Worm (Caenorhabditis elegans) whole organism, late embryonic: Measurements from ENCODE around the gene tgn-38.

ENCODE experiments used
- F13H6.1 ChIP-seq: sonication (generic microtip); optimal IDR thresholded peaks from 2 replicates; lab custom pipeline; 2016; ENCODE audit warnings: missing genetic modification characterization, missing compliant biosample characterization
- T23F11.4 ChIP-seq: fragments of 200-800 bp; sonication (Bioruptor generic); optimal IDR thresholded peaks from 2 replicates; lab custom pipeline; 2018; ENCODE audit warnings: mild to moderate bottlenecking, missing genetic modification characterization, missing compliant biosample characterization
- Y22D7AL.16 ChIP-seq: sonication (generic microtip); optimal IDR thresholded peaks from 2 replicates; lab custom pipeline; 2016; ENCODE audit warnings: missing genetic modification characterization, missing compliant biosample characterization
- ahr-1 ChIP-seq: sonication (generic microtip); optimal IDR thresholded peaks from 2 replicates; lab custom pipeline; 2016; ENCODE audit warnings: missing genetic modification characterization, missing compliant biosample characterization
- ama-1 ChIP-seq: fragments of 150-350 bp; optimal IDR thresholded peaks from 2 replicates; lab custom pipeline; 2014
- ceh-19 ChIP-seq: fragments of 200-800 bp; sonication (Bioruptor generic); optimal IDR thresholded peaks from 2 replicates; lab custom pipeline; 2018; ENCODE audit warnings: mild to moderate bottlenecking, missing genetic modification characterization, missing compliant biosample characterization
- ceh-2 ChIP-seq: sonication (generic microtip); optimal IDR thresholded peaks from 2 replicates; lab custom pipeline; 2016; ENCODE audit warnings: missing genotype, missing genetic modification characterization, missing compliant biosample characterization
- ceh-22 ChIP-seq: sonication (generic microtip); optimal IDR thresholded peaks from 2 replicates; lab custom pipeline; 2017; ENCODE audit warnings: missing biosample characterization, missing genetic modification characterization
- ceh-30 ChIP-seq: fragments of 150-350 bp; optimal IDR thresholded peaks from 2 replicates; lab custom pipeline; 2014; ENCODE audit warnings: missing biosample characterization, missing genetic modification characterization
- ceh-31 ChIP-seq: sonication (generic microtip); optimal IDR thresholded peaks from 2 replicates; lab custom pipeline; 2016; ENCODE audit warnings: missing genetic modification characterization, missing compliant biosample characterization
- ceh-45 ChIP-seq: fragments of 200-800 bp; sonication (Bioruptor generic); IDR thresholded peaks from 2 replicates; pipeline ENCODE4 v1.3.6; 2022; ENCODE audit warnings: missing genetic modification reagents, missing genetic modification characterization, missing compliant biosample characterization
- ceh-48 ChIP-seq: sonication (generic microtip); optimal IDR thresholded peaks from 2 replicates; lab custom pipeline; 2016; ENCODE audit warnings: missing genetic modification characterization, inconsistent platforms, missing compliant biosample characterization
- ceh-6 ChIP-seq: fragments of 200-800 bp; sonication (Bioruptor generic); optimal IDR thresholded peaks from 2 replicates; lab custom pipeline; 2018; ENCODE audit warnings: mild to moderate bottlenecking, missing genetic modification characterization, missing compliant biosample characterization
- ceh-9 ChIP-seq: sonication (generic microtip); optimal IDR thresholded peaks from 2 replicates; lab custom pipeline; 2016; ENCODE audit warnings: mild to moderate bottlenecking, missing genetic modification characterization, inconsistent platforms, missing compliant biosample characterization
- che-1 ChIP-seq: sonication (generic microtip); optimal IDR thresholded peaks from 2 replicates; lab custom pipeline; 2016; ENCODE audit warnings: mild to moderate bottlenecking, missing genetic modification characterization, missing compliant biosample characterization
- dmd-4 ChIP-seq: sonication (generic microtip); optimal IDR thresholded peaks from 2 replicates; lab custom pipeline; 2016; ENCODE audit warnings: borderline replicate concordance, missing genetic modification characterization, missing compliant biosample characterization
- dve-1 ChIP-seq: sonication (generic microtip); optimal IDR thresholded peaks from 2 replicates; lab custom pipeline; 2017; ENCODE audit warnings: antibody characterized with exemption, mild to moderate bottlenecking, missing genetic modification characterization, missing compliant biosample characterization
- elt-2 ChIP-seq: sonication (generic microtip); optimal IDR thresholded peaks from 2 replicates; lab custom pipeline; 2016; ENCODE audit warnings: missing genetic modification reagents, missing genetic modification characterization, missing compliant biosample characterization
- eyg-1 ChIP-seq: sonication (generic microtip); optimal IDR thresholded peaks from 2 replicates; lab custom pipeline; 2016; ENCODE audit warnings: missing genotype, missing genetic modification characterization, missing compliant biosample characterization
- fkh-10 ChIP-seq: fragments of 150-350 bp; optimal IDR thresholded peaks from 2 replicates; lab custom pipeline; 2014; ENCODE audit warnings: missing biosample characterization, missing genetic modification reagents, missing genetic modification characterization
- fkh-6 ChIP-seq: sonication (generic microtip); optimal IDR thresholded peaks from 2 replicates; lab custom pipeline; 2016; ENCODE audit warnings: missing genetic modification characterization, missing compliant biosample characterization
- gmeb-2 ChIP-seq: sonication (generic microtip); optimal IDR thresholded peaks from 2 replicates; lab custom pipeline; 2016; ENCODE audit warnings: missing genetic modification characterization, inconsistent platforms, missing compliant biosample characterization
- hlh-15 ChIP-seq: sonication (generic microtip); optimal IDR thresholded peaks from 2 replicates; lab custom pipeline; 2016; ENCODE audit warnings: missing genetic modification characterization, missing compliant biosample characterization
- hlh-6 ChIP-seq: sonication (generic microtip); optimal IDR thresholded peaks from 2 replicates; lab custom pipeline; 2016; ENCODE audit warnings: missing genotype, missing genetic modification characterization, missing compliant biosample characterization
- hlh-8 ChIP-seq: sonication (generic microtip); optimal IDR thresholded peaks from 2 replicates; lab custom pipeline; 2016; ENCODE audit warnings: missing genotype, missing genetic modification characterization, missing compliant biosample characterization
- lim-6 ChIP-seq: sonication (generic microtip); optimal IDR thresholded peaks from 2 replicates; lab custom pipeline; 2016; ENCODE audit warnings: missing genetic modification characterization, missing compliant biosample characterization
- madf-2 ChIP-seq: sonication (generic microtip); optimal IDR thresholded peaks from 2 replicates; lab custom pipeline; 2017; ENCODE audit warnings: missing genetic modification characterization, missing compliant biosample characterization
- mec-3 ChIP-seq: sonication (generic microtip); optimal IDR thresholded peaks from 2 replicates; lab custom pipeline; 2016; ENCODE audit warnings: borderline replicate concordance, missing genetic modification characterization, missing compliant biosample characterization
- nhr-11 ChIP-seq: fragments of 150-350 bp; optimal IDR thresholded peaks from 2 replicates; lab custom pipeline; 2014; ENCODE audit warnings: missing biosample characterization, missing genetic modification characterization
- nhr-232 ChIP-seq: sonication (generic microtip); optimal IDR thresholded peaks from 2 replicates; lab custom pipeline; 2016; ENCODE audit warnings: missing genetic modification characterization, missing compliant biosample characterization
- npax-4 ChIP-seq: sonication (generic microtip); optimal IDR thresholded peaks from 2 replicates; lab custom pipeline; 2016; ENCODE audit warnings: missing genetic modification characterization, missing compliant biosample characterization
- pax-1 ChIP-seq: fragments of 150-350 bp; optimal IDR thresholded peaks from 2 replicates; lab custom pipeline; 2014; ENCODE audit warnings: missing biosample characterization, missing genetic modification characterization
- pha-2 ChIP-seq: sonication (generic microtip); optimal IDR thresholded peaks from 2 replicates; lab custom pipeline; 2017; ENCODE audit warnings: mild to moderate bottlenecking, missing genetic modification characterization, missing compliant biosample characterization
- pqm-1 ChIP-seq: sonication (generic microtip); optimal IDR thresholded peaks from 2 replicates; lab custom pipeline; 2016; ENCODE audit warnings: missing genetic modification characterization, missing compliant biosample characterization
- sdc-2 ChIP-seq: sonication (generic microtip); optimal IDR thresholded peaks from 2 replicates; lab custom pipeline; 2016; ENCODE audit warnings: missing genotype, missing genetic modification characterization, missing compliant biosample characterization
- sox-2 ChIP-seq: fragments of 200-800 bp; sonication (Bioruptor generic); IDR thresholded peaks from 2 replicates; pipeline ENCODE4 v1.3.6; 2022; ENCODE audit warnings: missing genetic modification reagents, missing genetic modification characterization, missing compliant biosample characterization
- sox-4 ChIP-seq: sonication (generic microtip); optimal IDR thresholded peaks from 2 replicates; lab custom pipeline; 2017; ENCODE audit warnings: mild to moderate bottlenecking, missing genetic modification characterization, inconsistent platforms, missing compliant biosample characterization
- syd-9 ChIP-seq: sonication (generic microtip); optimal IDR thresholded peaks from 2 replicates; lab custom pipeline; 2016; ENCODE audit warnings: mild to moderate bottlenecking, missing genetic modification characterization, moderate library complexity, missing compliant biosample characterization
- tbx-2 ChIP-seq: sonication (generic microtip); optimal IDR thresholded peaks from 2 replicates; lab custom pipeline; 2016; ENCODE audit warnings: missing genetic modification characterization, missing compliant biosample characterization
- ttx-3 ChIP-seq: sonication (generic microtip); optimal IDR thresholded peaks from 2 replicates; lab custom pipeline; 2016; ENCODE audit warnings: missing genetic modification reagents, missing genetic modification characterization, missing compliant biosample characterization
- unc-42 ChIP-seq: sonication (generic microtip); optimal IDR thresholded peaks from 2 replicates; lab custom pipeline; 2016; ENCODE audit warnings: missing genotype, missing genetic modification characterization, missing compliant biosample characterization
- zip-5 ChIP-seq: sonication (generic microtip); optimal IDR thresholded peaks from 2 replicates; lab custom pipeline; 2016; ENCODE audit warnings: missing genetic modification characterization, missing compliant biosample characterization
- ztf-16 ChIP-seq: sonication (generic microtip); optimal IDR thresholded peaks from 2 replicates; lab custom pipeline; 2017; ENCODE audit warnings: missing genetic modification characterization, missing compliant biosample characterization

Gene tgn-38

DNA sequence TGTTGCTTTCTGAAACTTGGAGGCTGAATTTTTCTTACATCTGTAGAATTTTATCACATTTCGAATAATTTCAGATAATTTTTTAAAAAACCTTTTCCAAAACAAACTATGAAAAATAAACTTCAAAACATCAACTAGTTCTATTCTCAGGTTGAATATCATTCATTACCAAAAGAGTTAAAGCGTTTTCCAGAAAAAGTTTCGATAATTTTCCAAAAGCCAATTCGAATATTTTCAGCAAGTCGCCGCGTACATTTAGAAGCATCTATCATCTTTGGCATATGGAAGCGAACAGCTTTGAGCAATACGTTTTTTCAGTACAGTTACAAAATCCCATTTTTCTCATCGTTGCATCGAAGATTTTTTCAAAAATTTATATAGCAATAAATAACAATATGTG is 8.0 kb upstream of the tgn-38 start:
- peak; percentile 60 for TF ChIP-seq ama-1 (lab: Kevin White, UChicago)
- TF ChIP-seq ceh-30 (tag; lab: Kevin White, UChicago): no peak

DNA sequence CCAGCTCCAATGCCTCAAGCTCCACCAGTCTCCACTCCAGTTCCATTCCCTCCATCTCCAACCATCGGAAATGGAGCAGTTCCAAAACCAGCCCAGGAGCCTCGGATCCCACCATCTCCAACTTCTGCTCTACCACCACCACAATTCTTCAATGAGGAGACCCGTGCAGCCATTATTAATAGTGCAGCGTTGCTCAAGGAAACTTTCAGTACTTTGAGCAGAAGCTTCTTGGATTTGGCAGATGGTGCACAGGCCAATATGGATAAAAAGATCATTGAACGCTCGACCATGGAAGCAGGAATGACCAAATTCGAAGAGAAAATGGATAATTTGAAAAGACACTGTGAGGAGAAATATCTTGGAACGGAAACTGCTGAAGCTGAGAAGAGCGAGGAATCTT is 6.4 kb upstream of the tgn-38 start:
- TF ChIP-seq madf-2 (tag; lab: Kevin White, UChicago): no peak
- TF ChIP-seq pha-2 (tag; lab: Kevin White, UChicago): no peak
- TF ChIP-seq ceh-6 (GFP tag; lab: Kevin White, UChicago): no peak
- no peak for TF ChIP-seq ceh-45 (GFP tag; lab: Robert Waterston, UW)
- no peak for TF ChIP-seq tbx-2 (tag; lab: Kevin White, UChicago)
- TF ChIP-seq zip-5: no peak
- TF ChIP-seq ceh-19 (GFP tag; lab: Kevin White, UChicago): no peak
- TF ChIP-seq hlh-8 (tag; lab: Kevin White, UChicago): no peak
- TF ChIP-seq, all 69 proteins: peak for 0

DNA sequence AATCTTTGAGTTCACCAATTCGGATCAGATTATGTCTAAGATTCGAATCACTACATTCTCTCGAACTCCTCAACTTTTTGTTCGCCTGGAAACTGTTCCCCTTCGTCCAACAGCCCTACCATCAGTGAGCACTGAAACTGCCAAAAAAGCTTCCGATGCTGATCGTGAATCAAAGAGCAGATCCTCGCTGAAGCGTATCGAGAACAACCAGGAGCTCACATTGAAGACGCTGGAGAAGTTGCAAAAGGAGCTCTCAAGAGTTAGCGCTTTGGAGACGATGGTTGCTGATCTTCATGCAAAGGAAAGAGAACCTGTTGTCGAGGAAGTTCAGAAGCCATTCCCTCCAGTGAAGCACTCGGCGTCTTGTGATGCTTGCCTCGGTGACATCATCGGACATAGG is 5.8 kb upstream of the tgn-38 start:
- TF ChIP-seq ceh-9 (tag; lab: Kevin White, UChicago) (no peak), pqm-1 (no peak), F13H6.1 (tag; lab: Kevin White, UChicago) (no peak), fkh-10 (GFP tag; lab: Kevin White, UChicago) (no peak), pax-1 (tag; lab: Kevin White, UChicago) (no peak), ceh-6 (GFP tag; lab: Kevin White, UChicago) (no peak), sox-2 (no peak), Y22D7AL.16 (tag; lab: Kevin White, UChicago) (no peak), pha-2 (tag; lab: Kevin White, UChicago) (no peak), ceh-31 (no peak), hlh-15 (tag; lab: Kevin White, UChicago) (no peak), unc-42 (tag; lab: Kevin White, UChicago) (no peak)

DNA sequence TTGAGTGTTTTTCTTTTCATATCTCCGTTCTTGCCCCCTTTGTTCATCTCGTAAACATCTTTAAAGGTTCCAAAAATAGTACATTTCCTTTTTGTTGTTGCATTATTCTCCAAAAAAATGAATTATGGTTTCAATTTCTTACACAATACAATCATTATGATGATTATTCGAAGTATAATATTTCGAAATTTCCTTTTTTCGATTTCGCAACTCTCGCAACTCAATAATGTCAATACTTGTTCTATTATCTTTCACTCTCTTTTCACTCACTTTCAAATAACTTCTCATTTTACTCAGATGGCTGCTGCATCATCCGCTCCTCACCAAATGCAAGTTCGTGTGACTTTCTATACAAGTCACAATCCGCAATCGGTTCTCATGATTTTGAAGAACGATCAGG is 5.0 kb upstream of the tgn-38 start, which contains the start of gene sqst-1:
Gene sqst-1, plus strand, starts transcription at position 298 of the 400 bp plus-strand sequence.
- TF ChIP-seq ceh-6 (GFP tag; lab: Kevin White, UChicago): no peak
- no peak for TF ChIP-seq nhr-232 (tag; lab: Kevin White, UChicago)
- TF ChIP-seq pqm-1: no peak
- TF ChIP-seq sdc-2 (tag; lab: Kevin White, UChicago): no peak
- no peak for TF ChIP-seq hlh-6 (tag; lab: Kevin White, UChicago)
- no peak for TF ChIP-seq fkh-10 (GFP tag; lab: Kevin White, UChicago)
- TF ChIP-seq syd-9: no peak
- TF ChIP-seq ceh-30 (tag; lab: Kevin White, UChicago): no peak
- no peak for TF ChIP-seq ama-1 (lab: Kevin White, UChicago)
- no peak for TF ChIP-seq elt-2 (tag; lab: Kevin White, UChicago)
- TF ChIP-seq ahr-1 (tag; lab: Kevin White, UChicago): no peak
- TF ChIP-seq mec-3 (tag; lab: Kevin White, UChicago): no peak
- TF ChIP-seq zip-5: no peak
- no peak for TF ChIP-seq ceh-9 (tag; lab: Kevin White, UChicago)
- TF ChIP-seq sox-2: no peak

DNA sequence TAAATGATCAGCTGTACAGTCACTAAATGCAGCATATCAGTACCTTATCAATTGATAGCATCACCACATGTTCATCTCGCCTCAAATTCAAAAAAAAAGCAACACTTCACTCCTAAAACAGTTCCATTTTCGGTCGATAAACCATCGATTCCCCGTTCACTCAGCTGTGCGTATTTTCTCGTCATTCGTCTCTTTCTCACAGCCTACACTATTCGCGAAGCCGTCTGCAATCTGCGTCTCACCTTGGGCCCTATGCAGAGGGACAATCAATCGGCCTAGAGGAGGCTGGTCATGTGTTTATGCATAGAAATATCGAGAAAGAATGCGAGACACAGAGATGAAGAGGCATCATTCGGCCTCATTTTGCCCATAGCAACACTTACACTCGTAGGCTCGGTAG is 3.4 kb upstream of the tgn-38 start:
- TF ChIP-seq pha-2 (tag; lab: Kevin White, UChicago) (no peak), ceh-22 (peak; percentile 81), dve-1 (peak; percentile 63), ttx-3 (tag; lab: Kevin White, UChicago) (no peak), ceh-48 (tag; lab: Kevin White, UChicago) (peak; percentile 79), F13H6.1 (tag; lab: Kevin White, UChicago) (peak; percentile 3), nhr-11 (tag; lab: Kevin White, UChicago) (no peak), ceh-2 (tag; lab: Kevin White, UChicago) (peak; percentile 64), eyg-1 (no peak), zip-5 (no peak), T23F11.4 (GFP tag; lab: Kevin White, UChicago) (no peak), sox-2 (no peak), npax-4 (tag; lab: Kevin White, UChicago) (no peak), sdc-2 (tag; lab: Kevin White, UChicago) (peak; percentile 14), hlh-8 (tag; lab: Kevin White, UChicago) (no peak), ceh-30 (tag; lab: Kevin White, UChicago) (no peak), sox-4 (tag; lab: Kevin White, UChicago) (no peak), fkh-6 (tag; lab: Kevin White, UChicago) (no peak), dmd-4 (no peak), pqm-1 (no peak), ceh-19 (GFP tag; lab: Kevin White, UChicago) (no peak), lim-6 (tag; lab: Kevin White, UChicago) (no peak), ztf-16 (tag; lab: Kevin White, UChicago) (no peak), ceh-9 (tag; lab: Kevin White, UChicago) (no peak), elt-2 (tag; lab: Kevin White, UChicago) (peak; percentile 74), ama-1 (lab: Kevin White, UChicago) (peak; percentile 70), che-1 (tag; lab: Kevin White, UChicago) (no peak), ceh-45 (GFP tag; lab: Robert Waterston, UW) (no peak), gmeb-2 (tag; lab: Kevin White, UChicago) (no peak)
